Fruit fly (Drosophila melanogaster): Measurements from ENCODE around the gene Thor.
A peak's percentile ranks its signal among the peaks of the same experiment; 100 is the strongest.

Thor gene

dm6 chr2L:3480443-3480839 lies 2.2 kb downstream of the Thor start (continued):
- TF ChIP-seq CG12391 (tag; optimal IDR thresholded peaks at IDR 0.05) = no peak
- TF ChIP-seq E2f2 (GFP tag; IDR thresholded peaks at IDR 0.05) = peak; percentile 80
- no peak for TF ChIP-seq CG17385 (GFP tag; optimal IDR thresholded peaks at IDR 0.05)
- TF ChIP-seq CG10267 (tag; optimal IDR thresholded peaks at IDR 0.05) = peak; percentile 82
- no peak; the same call in 2 of the 3 replicates for TF ChIP-seq ci (GFP tag; IDR thresholded peaks at IDR 0.05)
- TF ChIP-seq kay (GFP tag; optimal IDR thresholded peaks at IDR 0.05) = no peak
- peak; percentile 2 for TF ChIP-seq CG1603 (tag; optimal IDR thresholded peaks at IDR 0.05)
- TF ChIP-seq dmrt11E (tag; optimal IDR thresholded peaks at IDR 0.05) = no peak
- TF ChIP-seq CG18599 (GFP tag; optimal IDR thresholded peaks at IDR 0.05) = no peak
- no peak for TF ChIP-seq otp (GFP tag; IDR thresholded peaks at IDR 0.05)
- TF ChIP-seq wdn (GFP tag; IDR thresholded peaks at IDR 0.05) = no peak
- peak; percentile 96 for TF ChIP-seq CTCF (GFP tag; optimal IDR thresholded peaks at IDR 0.05)
- TF ChIP-seq CG4360 (GFP tag; IDR thresholded peaks at IDR 0.05) = no peak
- TF ChIP-seq abd-A (tag; optimal IDR thresholded peaks at IDR 0.05) = no peak
- TF ChIP-seq ATbp (GFP tag; optimal IDR thresholded peaks at IDR 0.05) = no peak
- TF ChIP-seq Ravus (GFP tag; IDR thresholded peaks at IDR 0.05) = no peak
- no peak for TF ChIP-seq CG2120 (GFP tag; optimal IDR thresholded peaks at IDR 0.05)
- no peak for TF ChIP-seq Asciz (GFP tag; optimal IDR thresholded peaks at IDR 0.05)
- no peak for TF ChIP-seq lbe (GFP tag; optimal IDR thresholded peaks at IDR 0.05)
- TF ChIP-seq rib (GFP tag; IDR thresholded peaks at IDR 0.05) = no peak
- no peak for TF ChIP-seq CG2875 (GFP tag; optimal IDR thresholded peaks at IDR 0.05)
- TF ChIP-seq Optix (GFP tag; IDR thresholded peaks at IDR 0.05) = no peak
- peak; percentile 18 for TF ChIP-seq zen (tag; optimal IDR thresholded peaks at IDR 0.05)
- TF ChIP-seq MBD-R2 (GFP tag; IDR thresholded peaks at IDR 0.05) = no peak
- TF ChIP-seq ewg (GFP tag; optimal IDR thresholded peaks at IDR 0.05) = no peak
- no peak for TF ChIP-seq ash1 (GFP tag; optimal IDR thresholded peaks at IDR 0.05)
- TF ChIP-seq sob (GFP tag; IDR thresholded peaks at IDR 0.05) = no peak
- no peak for TF ChIP-seq HmgD (GFP tag; optimal IDR thresholded peaks at IDR 0.05)
- no peak for TF ChIP-seq CHES-1-like (GFP tag; optimal IDR thresholded peaks at IDR 0.05)
- no peak for TF ChIP-seq CG34224 (GFP tag; IDR thresholded peaks at IDR 0.05; ENCODE audit: partially characterized antibody)
- peak; percentile 20 for TF ChIP-seq Vsx1 (GFP tag; optimal IDR thresholded peaks at IDR 0.05)
- no peak for TF ChIP-seq CG9817 (tag; optimal IDR thresholded peaks at IDR 0.05)
- TF ChIP-seq ftz-f1 (GFP tag; optimal IDR thresholded peaks at IDR 0.05) = no peak
- TF ChIP-seq br (optimal IDR thresholded peaks at IDR 0.05) = no peak
- no peak for TF ChIP-seq CG18011 (GFP tag; optimal IDR thresholded peaks at IDR 0.05)
- TF ChIP-seq Kr (GFP tag; optimal IDR thresholded peaks at IDR 0.05) = no peak
- no peak for TF ChIP-seq tio (GFP tag; optimal IDR thresholded peaks at IDR 0.05)
- TF ChIP-seq Dip2 (GFP tag; IDR thresholded peaks at IDR 0.05) = no peak
- no peak for TF ChIP-seq pan (optimal IDR thresholded peaks at IDR 0.05)
- TF ChIP-seq pan (GFP tag; optimal IDR thresholded peaks at IDR 0.05 in 1 of 2, IDR thresholded peaks at IDR 0.05 in 1 of 2) = no peak
- TF ChIP-seq Lpt (GFP tag; optimal IDR thresholded peaks at IDR 0.05) = no peak
- no peak for TF ChIP-seq sqz (GFP tag; optimal IDR thresholded peaks at IDR 0.05)
- TF ChIP-seq lola (GFP tag; optimal IDR thresholded peaks at IDR 0.05) = no peak
- TF ChIP-seq CG10147 (GFP tag; optimal IDR thresholded peaks at IDR 0.05) = no peak
- no peak for TF ChIP-seq ab (GFP tag; optimal IDR thresholded peaks at IDR 0.05)
- TF ChIP-seq repo (GFP tag; optimal IDR thresholded peaks at IDR 0.05) = no peak
- TF ChIP-seq yki (optimal IDR thresholded peaks at IDR 0.05) = no peak
- TF ChIP-seq Gsc (GFP tag; IDR thresholded peaks at IDR 0.05) = no peak
- TF ChIP-seq gcm2 (GFP tag; optimal IDR thresholded peaks at IDR 0.05) = no peak
- TF ChIP-seq prd (optimal IDR thresholded peaks at IDR 0.05) = no peak
- TF ChIP-seq prd (GFP tag; IDR thresholded peaks at IDR 0.05) = no peak
- TF ChIP-seq CG1233 (GFP tag; optimal IDR thresholded peaks at IDR 0.05) = peak; percentile 8
- TF ChIP-seq Hr39 (optimal IDR thresholded peaks at IDR 0.05) = no peak
- TF ChIP-seq CG31388 (GFP tag; optimal IDR thresholded peaks at IDR 0.05) = no peak
